Fruit fly (Drosophila melanogaster) whole organism, embryonic: ENCODE data around the gene Gr93a.

Experiments
- Awh ChIP-seq: fragments of 200-800 bp; sonication (Bioruptor generic); IDR thresholded peaks from 2 replicates; pipeline ENCODE4, ENCODE4 v1.3.6; 2022; ENCODE audit warnings: missing biosample characterization, missing genetic modification characterization
- B-H2 ChIP-seq: fragments of 200-800 bp; sonication (Bioruptor generic); optimal IDR thresholded peaks from 2 replicates; lab custom pipeline; 2018; ENCODE audit warnings: missing biosample characterization, mild to moderate bottlenecking, missing genetic modification characterization
- Bdp1 ChIP-seq: fragments of 200-800 bp; sonication (Bioruptor generic); optimal IDR thresholded peaks from 3 replicates; lab custom pipeline; 2016; ENCODE audit warnings: missing biosample characterization, missing genetic modification characterization
- C15 ChIP-seq: fragments of 200-800 bp; sonication (Bioruptor generic); IDR thresholded peaks from 3 replicates; pipeline ENCODE4 v1.3.6; 2022; ENCODE audit warnings: missing biosample characterization, missing genetic modification characterization
- CG10321 ChIP-seq: fragments of 200-800 bp; sonication (Bioruptor generic); IDR thresholded peaks from 2 replicates; pipeline ENCODE4 v1.3.6; 2022; ENCODE audit warnings: missing biosample characterization, missing genetic modification characterization
- CG11093 ChIP-seq: fragments of 200-800 bp; sonication (Bioruptor generic); IDR thresholded peaks from 3 replicates; pipeline ENCODE4 v1.3.6; 2022; ENCODE audit warnings: missing biosample characterization, missing genetic modification characterization
- CG12391 ChIP-seq: fragments of 200-800 bp; sonication (Bioruptor generic); optimal IDR thresholded peaks from 3 replicates; lab custom pipeline; 2018; ENCODE audit warnings: missing biosample characterization, mild to moderate bottlenecking, missing genetic modification characterization, moderate library complexity
- CG15601 ChIP-seq: fragments of 200-800 bp; sonication (Bioruptor generic); optimal IDR thresholded peaks from 3 replicates; lab custom pipeline; 2019; ENCODE audit warnings: missing biosample characterization, mild to moderate bottlenecking, missing genetic modification characterization, moderate library complexity
- CG1602 ChIP-seq: fragments of 200-800 bp; sonication (Bioruptor generic); optimal IDR thresholded peaks from 3 replicates; lab custom pipeline; 2016; ENCODE audit warnings: missing biosample characterization, missing genetic modification characterization
- CG18599 ChIP-seq: fragments of 200-800 bp; sonication (Bioruptor generic); optimal IDR thresholded peaks from 3 replicates; lab custom pipeline; 2017; ENCODE audit warnings: missing biosample characterization, missing genetic modification characterization, mild to moderate bottlenecking, moderate library complexity, missing genetic modification reagents
- CG30403 ChIP-seq: fragments of 200-800 bp; sonication (Bioruptor generic); optimal IDR thresholded peaks from 3 replicates; lab custom pipeline; 2016; ENCODE audit warnings: missing biosample characterization, missing genetic modification characterization
- CG33213 ChIP-seq: fragments of 200-800 bp; sonication (Bioruptor generic); optimal IDR thresholded peaks from 3 replicates; lab custom pipeline; 2016; ENCODE audit warnings: missing biosample characterization, missing genetic modification characterization
- CG33557 ChIP-seq: fragments of 200-800 bp; sonication (Bioruptor generic); optimal IDR thresholded peaks from 2 replicates; lab custom pipeline; 2019; ENCODE audit warnings: missing biosample characterization, mild to moderate bottlenecking, missing genetic modification characterization, moderate library complexity
- CG34224 ChIP-seq: fragments of 200-800 bp; sonication (Bioruptor generic); IDR thresholded peaks from 3 replicates; pipeline ENCODE4 v1.3.6; 2022; ENCODE audit warnings: missing biosample characterization, missing genetic modification characterization; ENCODE audit not compliant: partially characterized antibody
- CG3995 ChIP-seq: fragments of 200-800 bp; sonication (Bioruptor generic); optimal IDR thresholded peaks from 3 replicates; lab custom pipeline; 2016; ENCODE audit warnings: missing biosample characterization, missing genetic modification characterization
- CG4328 ChIP-seq: fragments of 200-800 bp; sonication (Bioruptor generic); optimal IDR thresholded peaks from 3 replicates; lab custom pipeline; 2017; ENCODE audit warnings: missing biosample characterization, missing genetic modification reagents, missing genetic modification characterization
- CG4707 ChIP-seq: fragments of 200-800 bp; sonication (Bioruptor generic); optimal IDR thresholded peaks from 2 replicates; lab custom pipeline; 2018; ENCODE audit warnings: missing biosample characterization, mild to moderate bottlenecking, missing genetic modification characterization, moderate library complexity
- CG7271 ChIP-seq: fragments of 200-800 bp; sonication (Bioruptor generic); optimal IDR thresholded peaks from 2 replicates; lab custom pipeline; 2018; ENCODE audit warnings: missing biosample characterization, mild to moderate bottlenecking, missing genetic modification characterization, moderate library complexity
- CG7987 ChIP-seq: fragments of 200-800 bp; sonication (Bioruptor generic); optimal IDR thresholded peaks from 2 replicates; lab custom pipeline; 2018; ENCODE audit warnings: missing biosample characterization, mild to moderate bottlenecking, missing genetic modification characterization, moderate library complexity
- Chrac-16 ChIP-seq: fragments of 200-800 bp; sonication (Bioruptor generic); optimal IDR thresholded peaks from 3 replicates; lab custom pipeline; 2016; ENCODE audit warnings: missing biosample characterization, missing genetic modification characterization
- Dbx ChIP-seq: fragments of 200-800 bp; sonication (Bioruptor generic); IDR thresholded peaks from 3 replicates; pipeline ENCODE4 v1.3.6; 2022; ENCODE audit warnings: missing biosample characterization, missing genetic modification characterization
- Dip3 ChIP-seq: fragments of 200-800 bp; sonication (Bioruptor generic); optimal IDR thresholded peaks from 3 replicates; lab custom pipeline; 2016; ENCODE audit warnings: missing biosample characterization, missing genetic modification characterization
- HLH3B ChIP-seq: fragments of 200-800 bp; sonication (Bioruptor generic); IDR thresholded peaks from 2 replicates; pipeline ENCODE4 v1.3.6; 2022; ENCODE audit warnings: missing biosample characterization, missing genetic modification characterization
- HLH4C ChIP-seq: fragments of 200-800 bp; sonication (Bioruptor generic); IDR thresholded peaks from 3 replicates; pipeline ENCODE4 v1.3.6; 2022; ENCODE audit warnings: missing biosample characterization, missing genetic modification characterization; ENCODE audit not compliant: partially characterized antibody
- Lhr ChIP-seq: fragments of 200-800 bp; sonication (Bioruptor generic); optimal IDR thresholded peaks from 3 replicates; lab custom pipeline; 2017; ENCODE audit warnings: mild to moderate bottlenecking, missing biosample characterization, missing genetic modification reagents, missing genetic modification characterization
- Pdp1 ChIP-seq, 2 experiments: fragments of 200-800 bp; sonication (Bioruptor generic); optimal IDR thresholded peaks; 3 replicates each; lab custom pipeline; 2016; ENCODE audit warnings: missing biosample characterization in 2 of 2, missing genetic modification characterization in 2 of 2, mild to moderate bottlenecking in 1 of 2, moderate library complexity in 1 of 2
- Rfx ChIP-seq: fragments of 200-800 bp; sonication (Bioruptor generic); IDR thresholded peaks from 2 replicates; pipeline ENCODE4 v1.3.6; 2022; ENCODE audit warnings: missing biosample characterization, missing genetic modification characterization
- bbx ChIP-seq: fragments of 200-800 bp; sonication (Bioruptor generic); IDR thresholded peaks from 2 replicates; pipeline ENCODE4 v1.3.6; 2022; ENCODE audit warnings: missing biosample characterization, missing genetic modification characterization; ENCODE audit not compliant: partially characterized antibody
- cas ChIP-seq: fragments of 200-800 bp; sonication (Bioruptor generic); IDR thresholded peaks from 2 replicates; pipeline ENCODE4 v1.3.6; 2022; ENCODE audit warnings: missing biosample characterization, missing genetic modification characterization
- da ChIP-seq: fragments of 200-800 bp; sonication (Bioruptor generic); optimal IDR thresholded peaks from 2 replicates; lab custom pipeline; 2016; ENCODE audit warnings: missing biosample characterization, missing genetic modification characterization
- dmrt11E ChIP-seq: fragments of 200-800 bp; sonication (Bioruptor generic); optimal IDR thresholded peaks from 3 replicates; lab custom pipeline; 2018; ENCODE audit warnings: missing biosample characterization, mild to moderate bottlenecking, missing genetic modification characterization, moderate library complexity
- fd102C ChIP-seq: fragments of 200-800 bp; sonication (Bioruptor generic); optimal IDR thresholded peaks from 2 replicates; lab custom pipeline; 2018; ENCODE audit warnings: missing biosample characterization, mild to moderate bottlenecking, missing genetic modification characterization, moderate library complexity
- fu2 ChIP-seq: fragments of 200-800 bp; sonication (Bioruptor generic); optimal IDR thresholded peaks from 2 replicates; lab custom pipeline; 2016; ENCODE audit warnings: missing biosample characterization, missing genetic modification characterization
- grau ChIP-seq: fragments of 200-800 bp; optimal IDR thresholded peaks from 3 replicates; lab custom pipeline; 2019; ENCODE audit warnings: missing biosample characterization, mild to moderate bottlenecking, missing genetic modification characterization, moderate library complexity
- gt ChIP-seq: fragments of 200-800 bp; sonication (Bioruptor generic); IDR thresholded peaks from 2 replicates; pipeline ENCODE4 v1.3.6; 2022; ENCODE audit warnings: missing biosample characterization, missing genetic modification characterization
- hkb ChIP-seq, 2 experiments: fragments of 200-800 bp in 1 of 2; fragments of >200 bp in 1 of 2; sonication (Bioruptor generic) in 1 of 2; IDR thresholded peaks in 1 of 2; optimal IDR thresholded peaks in 1 of 2; 2 replicates each; pipeline versions ENCODE4 v1.3.6 to Lab custom; 2017 to 2022; ENCODE audit warnings: missing biosample characterization in 1 of 2, missing genetic modification characterization in 1 of 2
- lab ChIP-seq: fragments of 200-800 bp; sonication (Bioruptor generic); optimal IDR thresholded peaks from 3 replicates; lab custom pipeline; 2017; ENCODE audit warnings: missing biosample characterization, missing genetic modification characterization, mild to moderate bottlenecking, moderate library complexity, missing genetic modification reagents
- maf-S ChIP-seq: fragments of 200-800 bp; sonication (Bioruptor generic); optimal IDR thresholded peaks from 2 replicates; lab custom pipeline; 2016; ENCODE audit warnings: missing biosample characterization, missing genetic modification characterization
- peb ChIP-seq: fragments of 200-800 bp; sonication (Bioruptor generic); IDR thresholded peaks from 2 replicates; pipeline ENCODE4 v1.3.6; 2022; ENCODE audit warnings: missing biosample characterization, missing genetic modification characterization
- pum ChIP-seq: fragments of 200-800 bp; sonication (Bioruptor generic); optimal IDR thresholded peaks from 2 replicates; lab custom pipeline; 2016; ENCODE audit warnings: missing biosample characterization, missing genetic modification characterization
- repo ChIP-seq: fragments of 200-800 bp; sonication (Bioruptor generic); optimal IDR thresholded peaks from 2 replicates; lab custom pipeline; 2016; ENCODE audit warnings: missing biosample characterization, missing genetic modification characterization
- rib ChIP-seq: fragments of 200-800 bp; sonication (Bioruptor generic); IDR thresholded peaks from 2 replicates; pipeline ENCODE4 v1.3.6; 2022; ENCODE audit warnings: missing biosample characterization, missing genetic modification characterization
- slbo ChIP-seq: fragments of 200-800 bp; sonication (Bioruptor generic); IDR thresholded peaks from 2 replicates; pipeline ENCODE4 v1.3.6; 2022; ENCODE audit warnings: missing biosample characterization, missing genetic modification characterization
- tio ChIP-seq: fragments of 200-800 bp; sonication (Bioruptor generic); optimal IDR thresholded peaks from 2 replicates; lab custom pipeline; 2017; ENCODE audit warnings: missing biosample characterization, missing genetic modification characterization, inconsistent platforms
- toy ChIP-seq: fragments of 200-800 bp; sonication (Bioruptor generic); IDR thresholded peaks from 2 replicates; pipeline ENCODE4 v1.3.6; 2022; ENCODE audit warnings: missing biosample characterization, missing genetic modification characterization
- trh ChIP-seq: fragments of 200-800 bp; sonication (Bioruptor generic); optimal IDR thresholded peaks from 2 replicates; lab custom pipeline; 2016; ENCODE audit warnings: missing biosample characterization, missing genetic modification characterization
- vvl ChIP-seq: fragments of 200-800 bp; sonication (Bioruptor generic); IDR thresholded peaks from 2 replicates; pipeline ENCODE4 v1.3.6; 2022; ENCODE audit warnings: missing biosample characterization, missing genetic modification characterization
- z ChIP-seq: fragments of 200-800 bp; sonication (Bioruptor generic); IDR thresholded peaks from 3 replicates; pipeline ENCODE4 v1.3.6; 2022; ENCODE audit warnings: missing biosample characterization, missing genetic modification characterization

The Gr93a gene

DNA sequence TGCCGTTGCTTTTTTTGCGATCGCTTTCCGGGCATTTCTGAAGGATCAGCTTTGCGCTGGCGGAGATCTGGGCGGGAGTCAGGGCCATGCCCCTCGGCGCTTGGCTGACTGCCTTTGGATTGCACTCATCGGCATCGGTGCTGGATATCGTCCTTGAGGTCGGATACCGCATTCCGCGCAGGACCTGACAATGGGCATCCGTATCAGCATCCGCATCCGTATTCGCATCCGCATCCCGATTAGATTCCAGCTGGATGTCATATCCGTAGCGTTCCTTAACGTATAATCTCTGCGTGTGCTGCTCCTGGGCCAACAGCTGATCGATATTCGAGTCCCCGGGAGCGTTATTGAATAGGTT, 23.1 kb downstream of the Gr93a start (continued):
- no peak for TF ChIP-seq HLH4C
- TF ChIP-seq repo (GFP tag; lab: Kevin White, UChicago): peak; percentile 18
- TF ChIP-seq Dbx (GFP tag; lab: Robert Waterston, UW): 0 out of 3 replicates have a peak, but pooled peaks have one; percentile 15
- TF ChIP-seq CG3995 (GFP tag; lab: Kevin White, UChicago): no peak
- TF ChIP-seq CG12391 (tag; lab: Kevin White, UChicago): no peak
- no peak for TF ChIP-seq trh (GFP tag; lab: Kevin White, UChicago)
- no peak for TF ChIP-seq CG7987
- TF ChIP-seq CG15601 (tag; lab: Kevin White, UChicago): no peak
- no peak for TF ChIP-seq CG1602 (GFP tag; lab: Kevin White, UChicago)
- no peak for TF ChIP-seq hkb (optimal IDR thresholded peaks at IDR 0.05; lab: Kevin White, UChicago)
- TF ChIP-seq hkb (GFP tag; IDR thresholded peaks at IDR 0.05; lab: Robert Waterston, UW): no peak
- TF ChIP-seq CG7271 (tag; lab: Kevin White, UChicago): no peak
- no peak for TF ChIP-seq fu2 (GFP tag; lab: Kevin White, UChicago)
- no peak for TF ChIP-seq gt
- TF ChIP-seq bbx: no peak
- no peak for TF ChIP-seq CG18599 (GFP tag; lab: Kevin White, UChicago)
- no peak for TF ChIP-seq dmrt11E
- no peak for TF ChIP-seq peb
- no peak for TF ChIP-seq Rfx (GFP tag; lab: Robert Waterston, UW)
- TF ChIP-seq CG33213 (GFP tag; lab: Kevin White, UChicago): peak; percentile 13
- TF ChIP-seq CG10321 (GFP tag; lab: Robert Waterston, UW): 0 out of 2 replicates have a peak, but pooled peaks have one; percentile 24
- TF ChIP-seq maf-S: no peak
- 0 out of 2 replicates have a peak, but pooled peaks have one; percentile 9 for TF ChIP-seq HLH3B
- TF ChIP-seq Lhr (GFP tag; lab: Kevin White, UChicago): no peak
- TF ChIP-seq B-H2 (GFP tag; lab: Kevin White, UChicago): no peak
- TF ChIP-seq slbo (GFP tag; lab: Robert Waterston, UW): no peak
- no peak for TF ChIP-seq lab
- TF ChIP-seq Bdp1 (GFP tag; lab: Kevin White, UChicago): peak; percentile 12
- TF ChIP-seq da: no peak
- TF ChIP-seq Awh (GFP tag; lab: Robert Waterston, UW): peak; percentile 63; the same call in 1 of the 2 replicates
- no peak for TF ChIP-seq z (GFP tag; lab: Robert Waterston, UW)
- no peak for TF ChIP-seq vvl
- no peak for TF ChIP-seq CG4707 (GFP tag; lab: Kevin White, UChicago)
- no peak for TF ChIP-seq Chrac-16 (GFP tag; lab: Kevin White, UChicago)
- no peak for TF ChIP-seq CG30403 (GFP tag; lab: Kevin White, UChicago)
- TF ChIP-seq cas (GFP tag; lab: Robert Waterston, UW): no peak
- no peak for TF ChIP-seq grau (tag; lab: Kevin White, UChicago)
- no peak for TF ChIP-seq Dip3 (GFP tag; lab: Kevin White, UChicago)
- no peak for TF ChIP-seq rib (GFP tag; lab: Robert Waterston, UW)
- no peak for TF ChIP-seq tio
- TF ChIP-seq CG4328 (GFP tag; lab: Kevin White, UChicago): no peak
- no peak for TF ChIP-seq C15 (GFP tag; lab: Robert Waterston, UW)
- TF ChIP-seq toy (GFP tag; lab: Robert Waterston, UW): no peak
- no peak for TF ChIP-seq Pdp1 (GFP tag; optimal IDR thresholded peaks at IDR 0.05; lab: Kevin White, UChicago)
- 0 out of 3 replicates have a peak, but pooled peaks have one; percentile 34 for TF ChIP-seq CG11093 (GFP tag; lab: Robert Waterston, UW)
- TF ChIP-seq CG33557 (GFP tag; lab: Kevin White, UChicago): no peak
- TF ChIP-seq fd102C (GFP tag; lab: Kevin White, UChicago): no peak
- no peak for TF ChIP-seq pum (GFP tag; lab: Kevin White, UChicago)
- no peak for TF ChIP-seq CG34224 (GFP tag; lab: Robert Waterston, UW)
